Worm (Caenorhabditis elegans): Measurements from ENCODE around the gene K12H6.9.
"Not testable (repeated sequence)": the region's sequence is repeated elsewhere in the genome, so short reads cannot be mapped to it uniquely, and the experiment has no call there.

Gene K12H6.9

DNA sequence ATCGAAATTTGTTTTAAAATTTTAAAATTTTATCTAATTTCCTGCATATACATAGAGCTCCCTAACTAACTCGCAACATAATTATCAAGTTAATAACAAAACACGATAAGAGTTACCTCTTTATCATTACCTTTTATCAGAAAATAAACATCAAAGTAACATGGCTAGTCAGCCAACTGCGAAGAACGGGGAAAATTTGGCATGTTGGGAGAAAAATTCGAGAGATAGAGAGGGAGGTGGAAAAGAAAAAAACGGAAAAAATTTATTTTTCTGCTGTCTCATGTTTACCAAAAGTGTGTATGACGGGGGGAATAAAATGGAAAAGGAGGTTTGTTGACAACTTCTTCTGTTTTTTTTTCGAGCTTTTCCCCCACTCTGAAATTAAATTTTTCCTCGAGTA, 9.9 kb downstream of the K12H6.9 start:
- TF ChIP-seq ceh-36 (tag; optimal IDR thresholded peaks at IDR 0.05) (no peak), pes-1 (GFP tag; IDR thresholded peaks at IDR 0.05) (no peak), scrt-1 (GFP tag; IDR thresholded peaks at IDR 0.05) (no peak), ama-1 (optimal IDR thresholded peaks at IDR 0.05) (no peak)

ce11 chrII:2836853-2837252, 12.6 kb downstream of the K12H6.9 start, which contains the start of gene K12H6.7:
Gene K12H6.7, minus strand, starts transcription at chrII:2836953.
- TF ChIP-seq tra-4 (tag; optimal IDR thresholded peaks at IDR 0.05), result no peak

DNA sequence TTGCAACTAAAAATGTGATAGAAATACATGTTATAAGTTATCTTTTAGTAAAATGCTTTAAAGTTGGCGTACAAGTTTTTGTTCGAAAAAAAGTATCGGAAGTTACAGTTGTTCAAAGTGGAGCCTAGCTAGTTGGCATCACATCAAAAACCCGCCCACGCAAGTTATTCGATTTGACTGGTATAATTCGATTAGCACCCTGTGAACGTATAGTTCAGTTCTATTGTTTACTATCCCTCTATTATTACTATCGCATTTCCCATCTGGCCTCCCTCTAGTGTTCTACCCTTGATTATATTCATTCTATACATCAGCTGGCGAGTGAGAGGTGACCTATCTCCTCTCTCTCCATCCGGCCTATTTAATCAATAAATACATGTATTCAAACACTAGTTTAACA, 14.8 kb downstream of the K12H6.9 start, which contains the start of gene Y110A2AL.4:
Gene Y110A2AL.4, plus strand, starts transcription at position 301 of the 400 bp plus-strand sequence.
- not testable (repeated sequence) for TF ChIP-seq tra-4, ceh-36, hnd-1 (tag; optimal IDR thresholded peaks at IDR 0.05)

DNA sequence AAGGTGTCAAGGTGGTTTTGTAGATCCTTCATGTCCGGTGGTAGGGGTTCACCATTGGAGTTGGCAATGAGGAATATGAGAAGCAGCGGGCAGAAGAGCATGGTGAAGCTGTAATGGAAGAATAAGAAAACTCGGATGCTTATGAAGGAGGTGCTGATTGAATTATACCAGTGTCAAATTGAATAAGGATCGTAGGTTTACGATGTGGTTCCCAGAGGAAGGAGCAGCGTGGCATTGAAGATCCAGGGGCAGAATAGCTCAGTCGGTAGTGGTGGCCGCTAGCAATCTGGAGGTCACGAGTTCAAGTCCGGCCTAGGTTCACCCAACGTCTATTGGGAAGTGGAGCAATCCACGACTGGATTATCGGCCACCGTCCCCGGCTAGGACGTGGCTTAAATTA, 17.3 kb downstream of the K12H6.9 start, which contains the start of gene Y110A2AL.6:
Gene Y110A2AL.6, minus strand, starts transcription at position 101 of the 400 bp plus-strand sequence.
- TF ChIP-seq pes-1 (GFP tag; IDR thresholded peaks at IDR 0.05), result no peak
- TF ChIP-seq tbx-37 (GFP tag; conservative IDR thresholded peaks at IDR 0.05), result no peak
- TF ChIP-seq tra-4 (tag; optimal IDR thresholded peaks at IDR 0.05), result no peak
- TF ChIP-seq hmg-4 (GFP tag; optimal IDR thresholded peaks at IDR 0.05), result no peak
- no peak for TF ChIP-seq flt-1 (GFP tag; IDR thresholded peaks at IDR 0.05)
- no peak for TF ChIP-seq scrt-1 (GFP tag; IDR thresholded peaks at IDR 0.05)
- no peak for TF ChIP-seq hmbx-1 (tag; optimal IDR thresholded peaks at IDR 0.05)
- no peak for TF ChIP-seq B0310.2 (tag; optimal IDR thresholded peaks at IDR 0.05)
- TF ChIP-seq ceh-13 (GFP tag; optimal IDR thresholded peaks at IDR 0.05), result no peak
- TF ChIP-seq ama-1 (optimal IDR thresholded peaks at IDR 0.05), result no peak

- TF ChIP-seq scrt-1 (GFP tag; IDR thresholded peaks at IDR 0.05) (no peak), hmbx-1 (tag; optimal IDR thresholded peaks at IDR 0.05) (no peak), sea-1 (GFP tag; conservative IDR thresholded peaks at IDR 0.05) (no peak), ama-1 (optimal IDR thresholded peaks at IDR 0.05) (no peak), tbx-11 (GFP tag; IDR thresholded peaks at IDR 0.05) (no peak), hnd-1 (tag; optimal IDR thresholded peaks at IDR 0.05) (no peak), tbx-37 (GFP tag; conservative IDR thresholded peaks at IDR 0.05) (no peak), flt-1 (GFP tag; IDR thresholded peaks at IDR 0.05) (no peak)
These were observed 18.9 kb downstream of the K12H6.9 start, which contains the start of gene Y110A2AL.7 for ce11 chrII:2843088-2843487. Gene Y110A2AL.7, minus strand, starts transcription at chrII:2843188.

ce11 chrII:2845674-2846073, 21.5 kb downstream of the K12H6.9 start:
- TF ChIP-seq sea-1 (GFP tag; conservative IDR thresholded peaks at IDR 0.05), result no peak
- TF ChIP-seq ama-1 (optimal IDR thresholded peaks at IDR 0.05), result no peak
- TF ChIP-seq tbx-37 (GFP tag; conservative IDR thresholded peaks at IDR 0.05), result no peak
- no peak for TF ChIP-seq hnd-1 (tag; optimal IDR thresholded peaks at IDR 0.05)
- TF ChIP-seq F13C5.2 (tag; optimal IDR thresholded peaks at IDR 0.05), result no peak
- TF ChIP-seq ceh-36 (tag; optimal IDR thresholded peaks at IDR 0.05), result no peak
- no peak for TF ChIP-seq flt-1 (GFP tag; IDR thresholded peaks at IDR 0.05)
- TF ChIP-seq tra-4 (tag; optimal IDR thresholded peaks at IDR 0.05), result no peak
- TF ChIP-seq aly-1 (tag; optimal IDR thresholded peaks at IDR 0.05), result no peak
- no peak for TF ChIP-seq pes-1 (GFP tag; IDR thresholded peaks at IDR 0.05)

DNA sequence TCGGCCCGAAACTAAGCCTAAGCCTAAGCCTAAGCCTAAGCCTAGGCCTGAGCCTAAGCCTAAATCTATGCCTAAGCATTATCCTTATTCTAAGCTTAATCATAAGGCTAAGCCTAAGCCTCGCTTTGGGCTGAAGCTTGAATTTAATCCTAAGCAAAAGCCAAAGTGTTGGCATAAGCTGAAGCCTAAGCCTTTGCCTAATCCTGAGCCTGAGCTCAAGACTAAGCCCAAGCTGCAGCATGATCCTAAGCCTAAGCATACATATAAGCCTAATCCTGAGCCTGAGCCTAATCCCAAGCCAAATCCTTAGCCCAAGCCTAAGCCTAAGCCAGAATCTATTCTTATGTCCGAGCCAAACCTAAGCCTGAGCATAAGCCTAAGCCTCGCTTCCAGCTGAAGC, 22.3 kb downstream of the K12H6.9 start:
- TF ChIP-seq hmbx-1 (tag; optimal IDR thresholded peaks at IDR 0.05) (no peak), ceh-36 (tag; optimal IDR thresholded peaks at IDR 0.05) (peak; percentile 91), pes-1 (GFP tag; IDR thresholded peaks at IDR 0.05) (no peak), F13C5.2 (tag; optimal IDR thresholded peaks at IDR 0.05) (no peak)

- TF ChIP-seq hmg-4 (GFP tag; optimal IDR thresholded peaks at IDR 0.05) (no peak), tra-4 (tag; optimal IDR thresholded peaks at IDR 0.05) (no peak), ceh-13 (GFP tag; optimal IDR thresholded peaks at IDR 0.05) (no peak), B0310.2 (tag; optimal IDR thresholded peaks at IDR 0.05) (no peak), pes-1 (GFP tag; IDR thresholded peaks at IDR 0.05) (no peak)
These were observed 28.3 kb downstream of the K12H6.9 start, which contains the start of gene ptc-3 for ce11 chrII:2852493-2852892. Gene ptc-3, minus strand, starts transcription at chrII:2852593.

DNA sequence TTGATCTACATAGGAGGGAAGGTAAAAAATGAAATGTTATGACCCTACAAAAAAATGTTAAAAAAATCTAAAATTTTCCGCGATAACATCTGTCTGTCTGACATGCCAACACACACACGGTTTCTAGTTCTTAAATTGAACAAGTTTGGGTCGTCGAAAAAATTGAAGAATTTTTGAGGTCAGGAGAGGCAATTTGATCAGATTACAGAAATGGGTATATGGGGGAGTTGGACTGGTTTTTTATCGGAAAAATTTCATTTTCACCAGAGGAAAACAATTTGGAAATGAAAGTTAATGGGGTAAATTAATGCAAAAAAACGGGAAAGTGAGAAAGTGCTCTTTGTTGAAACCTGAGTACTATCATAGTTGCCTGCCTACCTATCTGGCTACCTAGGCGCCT, 29.6 kb downstream of the K12H6.9 start:
- TF ChIP-seq ama-1 (optimal IDR thresholded peaks at IDR 0.05) (no peak), ceh-13 (GFP tag; optimal IDR thresholded peaks at IDR 0.05) (no peak), tbx-37 (GFP tag; conservative IDR thresholded peaks at IDR 0.05) (no peak), B0310.2 (tag; optimal IDR thresholded peaks at IDR 0.05) (no peak), hmbx-1 (tag; optimal IDR thresholded peaks at IDR 0.05) (no peak)

DNA sequence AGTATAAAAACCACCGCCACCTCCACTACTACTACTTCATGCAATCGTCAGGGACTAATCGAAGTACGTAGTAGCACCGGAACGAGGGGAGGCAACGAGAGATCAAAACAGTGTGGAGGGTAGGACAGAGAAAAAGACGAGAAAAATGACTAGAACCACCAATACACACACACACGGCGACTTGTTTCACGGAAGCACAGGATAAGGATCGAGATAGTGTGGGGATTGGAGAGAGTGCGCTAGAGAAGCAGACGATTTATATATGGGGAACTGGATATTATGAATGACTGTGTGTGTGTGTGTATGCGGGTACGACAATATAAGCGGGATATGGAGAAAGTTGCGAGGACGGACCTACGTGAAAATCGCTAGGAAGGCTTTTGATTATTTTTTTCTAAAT, 30.6 kb downstream of the K12H6.9 start:
- TF ChIP-seq ceh-13 (GFP tag; optimal IDR thresholded peaks at IDR 0.05), result no peak
- no peak for TF ChIP-seq tra-4 (tag; optimal IDR thresholded peaks at IDR 0.05)
- no peak for TF ChIP-seq hmg-4 (GFP tag; optimal IDR thresholded peaks at IDR 0.05)
- TF ChIP-seq hnd-1 (tag; optimal IDR thresholded peaks at IDR 0.05), result no peak
- TF ChIP-seq F13C5.2 (tag; optimal IDR thresholded peaks at IDR 0.05), result no peak
- TF ChIP-seq scrt-1 (GFP tag; IDR thresholded peaks at IDR 0.05), result no peak
- no peak for TF ChIP-seq ceh-36 (tag; optimal IDR thresholded peaks at IDR 0.05)
- TF ChIP-seq hmbx-1 (tag; optimal IDR thresholded peaks at IDR 0.05), result no peak
- no peak for TF ChIP-seq sea-1 (GFP tag; conservative IDR thresholded peaks at IDR 0.05)
- TF ChIP-seq ets-7 (tag; optimal IDR thresholded peaks at IDR 0.05), result no peak
